Worm (Caenorhabditis elegans): Measurements from ENCODE around the gene nep-20.

- TF ChIP-seq him-1 (tag; optimal IDR thresholded peaks at IDR 0.05) (no peak), dao-5 (tag; optimal IDR thresholded peaks at IDR 0.05) (no peak)
Measured at ce11 chrII:3344917-3345316, 50.5 kb downstream of the nep-20 start, which contains the start of gene bath-28.
